Worm (Caenorhabditis elegans): ENCODE results near the gene lsm-7.

Gene lsm-7

ce11 chrIV:10981761-10982160, 48.5 kb downstream of the lsm-7 start, which contains the start of gene Y43E12A.2:
Gene Y43E12A.2 (plus strand): TSS chrIV:10982061.
- TF ChIP-seq hnd-1 (tag; optimal IDR thresholded peaks at IDR 0.05) (no peak), aly-1 (tag; optimal IDR thresholded peaks at IDR 0.05) (no peak), B0310.2 (tag; optimal IDR thresholded peaks at IDR 0.05) (no peak), F13C5.2 (tag; optimal IDR thresholded peaks at IDR 0.05) (no peak)
